Worm (Caenorhabditis elegans) whole organism, midembryonic: ENCODE measurements around the gene cdc-48.1.
A peak's percentile ranks its signal among the peaks of the same experiment; 100 is the strongest.

Experiments used
- cog-1 ChIP-seq: sonication (generic microtip); optimal IDR thresholded peaks from 2 replicates; lab custom pipeline; 2016; ENCODE audit warnings: missing genetic modification characterization, missing compliant biosample characterization
- flt-1 ChIP-seq: fragments of 200-800 bp; sonication (Bioruptor generic); IDR thresholded peaks from 2 replicates; pipeline ENCODE4 v1.3.6; 2022; ENCODE audit warnings: missing genetic modification characterization, missing compliant biosample characterization
- klf-2 ChIP-seq: fragments of 200-800 bp; sonication (Bioruptor generic); conservative IDR thresholded peaks from 2 replicates; pipeline ENCODE4 v1.3.6; 2022; ENCODE audit warnings: missing genetic modification reagents, missing genetic modification characterization, missing compliant biosample characterization
- med-1 ChIP-seq: sonication (generic microtip); optimal IDR thresholded peaks from 2 replicates; lab custom pipeline; 2017; ENCODE audit warnings: missing genetic modification characterization, mild to moderate bottlenecking, missing compliant biosample characterization, antibody characterized with exemption, missing genetic modification reagents; ENCODE audit not compliant: insufficient read depth
- ref-1 ChIP-seq: fragments of 200-800 bp; sonication (Bioruptor generic); conservative IDR thresholded peaks from 2 replicates; pipeline ENCODE4 v1.3.6; 2022; ENCODE audit warnings: missing genetic modification reagents, missing genetic modification characterization, missing compliant biosample characterization
- tab-1 ChIP-seq: fragments of 200-800 bp; sonication (Bioruptor generic); IDR thresholded peaks from 2 replicates; pipeline ENCODE4 v1.3.6; 2022; ENCODE audit warnings: missing genetic modification characterization, missing compliant biosample characterization
- ztf-23 ChIP-seq: fragments of 200-800 bp; sonication (Bioruptor generic); IDR thresholded peaks from 2 replicates; pipeline ENCODE4 v1.3.6; 2022; ENCODE audit warnings: missing genetic modification reagents, missing genetic modification characterization, missing compliant biosample characterization
- ztf-29 ChIP-seq: fragments of 200-800 bp; sonication (Bioruptor generic); IDR thresholded peaks from 2 replicates; pipeline ENCODE4 v1.3.6; 2022; ENCODE audit warnings: missing genetic modification reagents, missing genetic modification characterization, missing compliant biosample characterization

DNA sequence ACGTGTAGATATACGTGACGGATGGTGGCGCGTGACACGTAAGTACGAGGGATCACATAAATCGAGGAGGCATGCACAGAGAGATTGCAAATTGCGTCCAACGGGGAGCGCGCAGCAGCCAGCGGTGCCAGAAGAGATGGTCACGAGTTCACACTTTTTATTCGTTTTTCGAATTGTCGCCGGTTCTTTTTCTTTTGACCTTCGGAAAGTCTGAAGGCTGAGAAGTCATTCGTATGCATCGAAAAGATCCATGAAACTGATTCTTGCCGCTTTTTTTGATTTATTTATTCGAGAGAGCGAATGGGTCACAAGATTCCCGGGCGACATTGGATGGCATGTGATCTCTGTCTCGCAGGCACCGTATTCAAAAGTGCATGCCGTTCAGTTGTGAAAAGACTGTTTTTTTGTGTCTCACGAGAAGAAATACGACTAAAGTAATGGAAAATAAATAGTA is 4.2 kb downstream of the cdc-48.1 start:
- TF ChIP-seq ref-1 (GFP tag; lab: Robert Waterston, UW) (no peak), med-1 (GFP tag; lab: Kevin White, UChicago) (no peak), cog-1 (tag; lab: Kevin White, UChicago) (no peak), ztf-23 (GFP tag; lab: Robert Waterston, UW) (0 out of 2 replicates have a peak, but pooled peaks have one; percentile 20), klf-2 (GFP tag; lab: Robert Waterston, UW) (no peak), flt-1 (0 out of 2 replicates have a peak, but pooled peaks have one; percentile 41), tab-1 (no peak), ztf-29 (GFP tag; lab: Robert Waterston, UW) (no peak)
